Fruit fly (Drosophila melanogaster) whole organism, adult: ENCODE results near the gene FoxL1.

Experiments used
- CG11617 ChIP-seq: fragments of 200-800 bp; sonication (Bioruptor generic); optimal IDR thresholded peaks from 2 replicates; lab custom pipeline; 2017; ENCODE audit warnings: mild to moderate bottlenecking, missing biosample characterization, missing genetic modification reagents, missing genetic modification characterization
- CG12768 ChIP-seq: fragments of 200-800 bp; sonication (Bioruptor generic); optimal IDR thresholded peaks from 2 replicates; lab custom pipeline; 2017; ENCODE audit warnings: missing biosample characterization, missing genetic modification characterization, mild to moderate bottlenecking, moderate library complexity, missing genetic modification reagents
- CG14711 ChIP-seq: fragments of 200-800 bp; sonication (Bioruptor generic); optimal IDR thresholded peaks from 2 replicates; lab custom pipeline; 2018; ENCODE audit warnings: missing biosample characterization, mild to moderate bottlenecking, missing genetic modification characterization, moderate library complexity
- CG1620 ChIP-seq: fragments of 200-800 bp; sonication (Bioruptor generic); optimal IDR thresholded peaks from 2 replicates; lab custom pipeline; 2016; ENCODE audit warnings: missing biosample characterization, missing genetic modification characterization
- CG33017 ChIP-seq: fragments of 200-800 bp; sonication (Bioruptor generic); optimal IDR thresholded peaks from 2 replicates; lab custom pipeline; 2018; ENCODE audit warnings: missing biosample characterization, mild to moderate bottlenecking, missing genetic modification characterization, moderate library complexity
- CG5204 ChIP-seq: fragments of 200-800 bp; sonication (Bioruptor generic); optimal IDR thresholded peaks from 2 replicates; lab custom pipeline; 2016; ENCODE audit warnings: missing biosample characterization, missing genetic modification characterization
- CG7045 ChIP-seq: fragments of 200-800 bp; sonication (Bioruptor generic); optimal IDR thresholded peaks from 2 replicates; lab custom pipeline; 2017; ENCODE audit warnings: missing biosample characterization, mild to moderate bottlenecking, missing genetic modification characterization
- CG7101 ChIP-seq: fragments of 200-800 bp; sonication (Bioruptor generic); optimal IDR thresholded peaks from 2 replicates; lab custom pipeline; 2018; ENCODE audit warnings: missing biosample characterization, mild to moderate bottlenecking, missing genetic modification characterization, moderate library complexity
- Clk ChIP-seq: fragments of 200-800 bp; sonication (Bioruptor generic); optimal IDR thresholded peaks from 2 replicates; lab custom pipeline; 2017; ENCODE audit warnings: missing biosample characterization, missing genetic modification characterization
- Crg-1 ChIP-seq: fragments of 200-800 bp; sonication (Bioruptor generic); optimal IDR thresholded peaks from 2 replicates; lab custom pipeline; 2016; ENCODE audit warnings: missing biosample characterization, missing genetic modification characterization
- Hr96 ChIP-seq: fragments of 200-800 bp; sonication (Bioruptor generic); optimal IDR thresholded peaks from 2 replicates; lab custom pipeline; 2016; ENCODE audit warnings: missing biosample characterization, missing genetic modification characterization
- Mnt ChIP-seq: fragments of 200-800 bp; sonication (Bioruptor generic); optimal IDR thresholded peaks from 2 replicates; lab custom pipeline; 2016; ENCODE audit warnings: missing biosample characterization, mild to moderate bottlenecking, missing genetic modification characterization
- bab1 ChIP-seq: fragments of 200-800 bp; sonication (Bioruptor generic); optimal IDR thresholded peaks from 3 replicates; lab custom pipeline; 2019; ENCODE audit warnings: missing biosample characterization, mild to moderate bottlenecking, missing genetic modification characterization, moderate library complexity
- cic ChIP-seq: fragments of 200-800 bp; sonication (Bioruptor generic); optimal IDR thresholded peaks from 2 replicates; lab custom pipeline; 2017; ENCODE audit warnings: missing biosample characterization, mild to moderate bottlenecking, missing genetic modification characterization, moderate library complexity
- cnc ChIP-seq, 2 experiments: fragments of >200 bp; optimal IDR thresholded peaks; 2 replicates each; lab custom pipeline; 2017
- kay ChIP-seq: fragments of 200-800 bp; sonication (Bioruptor generic); peaks from one replicate; lab custom pipeline; 2016; ENCODE audit warnings: missing biosample characterization, missing genetic modification characterization, borderline replicate concordance
- ovo ChIP-seq: fragments of 200-800 bp; sonication (Bioruptor generic); optimal IDR thresholded peaks from 2 replicates; lab custom pipeline; 2016; ENCODE audit warnings: missing biosample characterization, missing genetic modification characterization
- pad ChIP-seq: fragments of 200-800 bp; sonication (Bioruptor generic); optimal IDR thresholded peaks from 3 replicates; lab custom pipeline; 2017; ENCODE audit warnings: missing biosample characterization, missing genetic modification characterization, mild to moderate bottlenecking, moderate library complexity, missing genetic modification reagents
- tj ChIP-seq: fragments of 200-800 bp; sonication (Bioruptor generic); optimal IDR thresholded peaks from 3 replicates; lab custom pipeline; 2017; ENCODE audit warnings: missing biosample characterization, mild to moderate bottlenecking, missing genetic modification characterization, moderate library complexity
- toe ChIP-seq: fragments of 200-800 bp; sonication (Bioruptor generic); optimal IDR thresholded peaks from 2 replicates; lab custom pipeline; 2016; ENCODE audit warnings: missing biosample characterization, missing genetic modification characterization

The FoxL1 gene

dm6 chr3L:4018228-4018928 lies at the start of gene FoxL1:
Gene FoxL1, plus strand, starts transcription at chr3L:4018878.
- no peak for TF ChIP-seq toe (GFP tag; lab: Kevin White, UChicago)
- no peak for TF ChIP-seq cic (GFP tag; lab: Kevin White, UChicago)
- no peak for TF ChIP-seq CG33017 (tag; lab: Kevin White, UChicago)

- no peak for TF ChIP-seq CG11617
- TF ChIP-seq CG14711, result no peak
- no peak for TF ChIP-seq tj (GFP tag; lab: Kevin White, UChicago)
- no peak for TF ChIP-seq kay (GFP tag; lab: Kevin White, UChicago)
- no peak for TF ChIP-seq CG7045 (GFP tag; lab: Kevin White, UChicago)
- no peak for TF ChIP-seq CG5204 (GFP tag; lab: Kevin White, UChicago)
- TF ChIP-seq ovo (GFP tag; lab: Kevin White, UChicago), result no peak
- no peak for TF ChIP-seq Hr96 (GFP tag; lab: Kevin White, UChicago)
- TF ChIP-seq CG33017 (tag; lab: Kevin White, UChicago), result no peak
- no peak for TF ChIP-seq cic (GFP tag; lab: Kevin White, UChicago)
- no peak for TF ChIP-seq cnc (optimal IDR thresholded peaks at IDR 0.05; lab: Kevin White, UChicago)
- no peak for TF ChIP-seq Mnt
- TF ChIP-seq Crg-1, result no peak
- no peak for TF ChIP-seq pad
- TF ChIP-seq bab1 (GFP tag; lab: Kevin White, UChicago), result no peak
- TF ChIP-seq Clk (GFP tag; lab: Kevin White, UChicago), result no peak
- TF ChIP-seq CG1620 (GFP tag; lab: Kevin White, UChicago), result no peak
- TF ChIP-seq CG7101, result no peak
- no peak for TF ChIP-seq toe (GFP tag; lab: Kevin White, UChicago)
- no peak for TF ChIP-seq CG12768 (GFP tag; lab: Kevin White, UChicago)
Measured at dm6 chr3L:3970372-3971031, 48.2 kb upstream of the FoxL1 start.

- TF ChIP-seq CG1620 (GFP tag; lab: Kevin White, UChicago) (no peak), CG11617 (no peak), kay (GFP tag; lab: Kevin White, UChicago) (peak; percentile 25)
Measured at dm6 chr3L:3972599-3972998, 46.1 kb upstream of the FoxL1 start, which contains the start of gene CG43915. Gene CG43915, plus strand, starts transcription at chr3L:3972899.

- no peak for TF ChIP-seq CG14711
- no peak for TF ChIP-seq tj (GFP tag; lab: Kevin White, UChicago)
Measured at dm6 chr3L:3976438-3976837, 42.2 kb upstream of the FoxL1 start.

dm6 chr3L:3977622-3978355 lies 40.9 kb upstream of the FoxL1 start:
- TF ChIP-seq cic (GFP tag; lab: Kevin White, UChicago) (no peak), toe (GFP tag; lab: Kevin White, UChicago) (no peak), CG7045 (GFP tag; lab: Kevin White, UChicago) (no peak), Clk (GFP tag; lab: Kevin White, UChicago) (no peak), ovo (GFP tag; lab: Kevin White, UChicago) (no peak), CG14711 (no peak), Crg-1 (no peak), pad (no peak), CG12768 (GFP tag; lab: Kevin White, UChicago) (no peak), bab1 (GFP tag; lab: Kevin White, UChicago) (no peak), CG33017 (tag; lab: Kevin White, UChicago) (no peak), kay (GFP tag; lab: Kevin White, UChicago) (no peak), cnc (optimal IDR thresholded peaks at IDR 0.05; lab: Kevin White, UChicago) (no peak), CG5204 (GFP tag; lab: Kevin White, UChicago) (no peak), CG1620 (GFP tag; lab: Kevin White, UChicago) (no peak), CG11617 (no peak)

dm6 chr3L:3978762-3979516 lies 39.7 kb upstream of the FoxL1 start:
- no peak for TF ChIP-seq Clk (GFP tag; lab: Kevin White, UChicago)
- no peak for TF ChIP-seq kay (GFP tag; lab: Kevin White, UChicago)
- no peak for TF ChIP-seq ovo (GFP tag; lab: Kevin White, UChicago)
- no peak for TF ChIP-seq CG12768 (GFP tag; lab: Kevin White, UChicago)
- TF ChIP-seq bab1 (GFP tag; lab: Kevin White, UChicago), result no peak
- no peak for TF ChIP-seq CG7045 (GFP tag; lab: Kevin White, UChicago)
- no peak for TF ChIP-seq CG5204 (GFP tag; lab: Kevin White, UChicago)
- no peak for TF ChIP-seq Mnt
- no peak for TF ChIP-seq CG14711
- no peak for TF ChIP-seq Hr96 (GFP tag; lab: Kevin White, UChicago)
